Fruit fly (Drosophila melanogaster) whole organism, embryonic: ENCODE data around the gene CG13862.

ENCODE experiments used
- CG10959 ChIP-seq: fragments of 200-800 bp; sonication (Bioruptor generic); IDR thresholded peaks from 2 replicates; pipeline ENCODE4 v1.3.6; 2022; ENCODE audit warnings: missing biosample characterization, missing genetic modification characterization
- CG7987 ChIP-seq: fragments of 200-800 bp; sonication (Bioruptor generic); optimal IDR thresholded peaks from 2 replicates; lab custom pipeline; 2018; ENCODE audit warnings: missing biosample characterization, mild to moderate bottlenecking, missing genetic modification characterization, moderate library complexity

DNA sequence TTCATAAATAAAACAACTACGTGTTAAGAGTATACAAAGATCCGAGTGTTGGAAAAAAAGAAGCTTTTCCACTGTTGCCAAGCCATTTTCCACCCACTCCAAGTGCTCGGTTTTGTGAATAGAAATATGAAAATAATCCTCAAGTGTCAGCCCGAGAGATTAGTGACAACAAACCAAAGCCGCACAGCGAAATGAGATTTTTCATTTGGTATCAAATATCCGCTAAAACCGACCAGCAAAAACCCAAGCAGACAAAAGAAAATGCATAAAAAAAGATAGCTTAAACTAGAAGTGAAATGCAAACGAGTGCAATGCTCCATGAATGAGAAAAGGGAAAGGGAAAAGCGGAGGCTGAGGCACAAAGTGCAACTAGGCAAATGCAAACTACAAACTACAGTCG, 19.6 kb downstream of the CG13862 start, which contains the start of gene rdhB:
- no peak for TF ChIP-seq CG10959 (GFP tag; lab: Robert Waterston, UW)
- no peak for TF ChIP-seq CG7987 (GFP tag; lab: Kevin White, UChicago)
